Worm (Caenorhabditis elegans): Measurements from ENCODE around the gene F09F9.1.

Gene F09F9.1

ce11 chrX:4142202-4142601, 27.1 kb downstream of the F09F9.1 start (continued):
- TF ChIP-seq unc-98 (GFP tag; IDR thresholded peaks at IDR 0.05) (peak; percentile 68), lsy-2 (tag; optimal IDR thresholded peaks at IDR 0.05) (peak; percentile 56 to 82), nhr-12 (tag; optimal IDR thresholded peaks at IDR 0.05) (peak; percentile 37), fkh-10 (GFP tag; optimal IDR thresholded peaks at IDR 0.05) (peak; percentile 42), ceh-82 (tag; optimal IDR thresholded peaks at IDR 0.05) (peak in 2 of 3 experiments; percentile 30 to 41), tlp-1 (tag; optimal IDR thresholded peaks at IDR 0.05) (no peak), efl-1 (optimal IDR thresholded peaks at IDR 0.05) (peak; percentile 39 to 47), efl-1 (GFP tag; optimal IDR thresholded peaks at IDR 0.05 in 1 of 2) (peak; percentile 19 to 95), swsn-7 (tag; optimal IDR thresholded peaks at IDR 0.05) (peak; percentile 83), egl-27 (tag; optimal IDR thresholded peaks at IDR 0.05) (no peak), sox-4 (tag; optimal IDR thresholded peaks at IDR 0.05) (peak; percentile 73), Y116A8C.19 (tag; optimal IDR thresholded peaks at IDR 0.05; ENCODE audit: borderline replicate concordance) (no peak), ceh-88 (GFP tag; IDR thresholded peaks at IDR 0.05) (peak; percentile 76), nhr-47 (tag; optimal IDR thresholded peaks at IDR 0.05) (peak; percentile 90), dpl-1 (GFP tag; optimal IDR thresholded peaks at IDR 0.05) (peak; percentile 12 to 49 (median 43)), mab-9 (GFP tag; IDR thresholded peaks at IDR 0.05) (peak; percentile 67; the same call in 1 of the 2 replicates), ceh-8 (GFP tag; optimal IDR thresholded peaks at IDR 0.05) (peak; percentile 35), nhr-77 (tag; optimal IDR thresholded peaks at IDR 0.05) (peak; percentile 47), unc-30 (tag; optimal IDR thresholded peaks at IDR 0.05) (no peak), zip-4 (GFP tag; optimal IDR thresholded peaks at IDR 0.05) (peak; percentile 80), C16A3.4 (tag; optimal IDR thresholded peaks at IDR 0.05) (peak; percentile 55), lin-14 (GFP tag; optimal IDR thresholded peaks at IDR 0.05) (peak; percentile 98), lin-15B (tag; optimal IDR thresholded peaks at IDR 0.05) (no peak), nhr-90 (tag; optimal IDR thresholded peaks at IDR 0.05; ENCODE audit: poor library complexity) (peak; percentile 95), hlh-17 (GFP tag; optimal IDR thresholded peaks at IDR 0.05; ENCODE audit: borderline replicate concordance) (peak; percentile 19), efl-3 (GFP tag; optimal IDR thresholded peaks at IDR 0.05) (no peak), unc-62 (GFP tag; optimal IDR thresholded peaks at IDR 0.05) (no peak), nhr-19 (GFP tag; conservative IDR thresholded peaks at IDR 0.05) (peak; percentile 96), sup-37 (GFP tag; optimal IDR thresholded peaks at IDR 0.05) (peak; percentile 77), F16B12.6 (tag; optimal IDR thresholded peaks at IDR 0.05) (no peak), irx-1 (tag; optimal IDR thresholded peaks at IDR 0.05) (peak; percentile 82), grh-1 (GFP tag; IDR thresholded peaks at IDR 0.05) (peak; percentile 76), ztf-4 (tag; optimal IDR thresholded peaks at IDR 0.05) (peak; percentile 91), pqm-1 (tag; optimal IDR thresholded peaks at IDR 0.05) (no peak), fos-1 (tag; optimal IDR thresholded peaks at IDR 0.05) (no peak), nhr-237 (tag; optimal IDR thresholded peaks at IDR 0.05) (no peak), sptf-1 (tag; optimal IDR thresholded peaks at IDR 0.05) (no peak), egl-13 (tag; optimal IDR thresholded peaks at IDR 0.05) (peak; percentile 83), elt-3 (tag; optimal IDR thresholded peaks at IDR 0.05) (peak in 2 of 6 experiments; percentile 72 to 75), hlh-4 (tag; optimal IDR thresholded peaks at IDR 0.05) (peak; percentile 40), ceh-63 (GFP tag; optimal IDR thresholded peaks at IDR 0.05) (no peak), mep-1 (tag; optimal IDR thresholded peaks at IDR 0.05) (peak; percentile 84), pag-3 (tag; optimal IDR thresholded peaks at IDR 0.05; ENCODE audit: borderline replicate concordance, insufficient read depth) (peak; percentile 59), nhr-76 (tag; optimal IDR thresholded peaks at IDR 0.05) (no peak), blmp-1 (tag; optimal IDR thresholded peaks at IDR 0.05) (peak; percentile 48), dsc-1 (tag; optimal IDR thresholded peaks at IDR 0.05) (peak; percentile 9), C04F5.9 (tag; optimal IDR thresholded peaks at IDR 0.05) (peak; percentile 48), snu-23 (GFP tag; optimal IDR thresholded peaks at IDR 0.05) (peak; percentile 90), ztf-11 (tag; optimal IDR thresholded peaks at IDR 0.05) (no peak), isw-1 (GFP tag; IDR thresholded peaks at IDR 0.05) (peak; percentile 47), fkh-4 (tag; optimal IDR thresholded peaks at IDR 0.05; ENCODE audit: borderline replicate concordance) (no peak)

All from whole organism, L1 larva.